Worm (Caenorhabditis elegans) whole organism, L4/young adult: ENCODE measurements around the gene Y43F8B.28.

ENCODE experiments used
- W03F9.2 ChIP-seq: fragments of 150-350 bp; optimal IDR thresholded peaks from 2 replicates; lab custom pipeline; 2014; ENCODE audit warnings: missing biosample characterization, missing genetic modification characterization
- dao-5 ChIP-seq: sonication (generic microtip); optimal IDR thresholded peaks from 2 replicates; lab custom pipeline; 2016; ENCODE audit warnings: missing genotype, missing genetic modification characterization, moderate library complexity, missing compliant biosample characterization
- him-1 ChIP-seq: sonication (generic microtip); optimal IDR thresholded peaks from 2 replicates; lab custom pipeline; 2016; ENCODE audit warnings: missing genotype, missing genetic modification reagents, missing genetic modification characterization, missing compliant biosample characterization

The Y43F8B.28 gene

ce11 chrV:19473842-19474514, 11.1 kb upstream of the Y43F8B.28 start, which contains the start of gene Y43F8B.10:
Y43F8B.10 (plus strand) TSS chrV:19474464.
- TF ChIP-seq W03F9.2 (tag; lab: Kevin White, UChicago) (no peak), him-1 (tag; lab: Kevin White, UChicago) (no peak), dao-5 (tag; lab: Kevin White, UChicago) (no peak)

ce11 chrV:19477302-19477701, 7.8 kb upstream of the Y43F8B.28 start:
- no peak for TF ChIP-seq W03F9.2 (tag; lab: Kevin White, UChicago)
- no peak for TF ChIP-seq him-1 (tag; lab: Kevin White, UChicago)
- TF ChIP-seq dao-5 (tag; lab: Kevin White, UChicago): no peak

ce11 chrV:19477852-19478251, 7.3 kb upstream of the Y43F8B.28 start, which contains the start of gene Y43F8B.9:
Y43F8B.9 (plus strand) TSS chrV:19478152.
- TF ChIP-seq him-1 (tag; lab: Kevin White, UChicago): no peak
- no peak for TF ChIP-seq dao-5 (tag; lab: Kevin White, UChicago)
- no peak for TF ChIP-seq W03F9.2 (tag; lab: Kevin White, UChicago)

ce11 chrV:19482535-19482934, 2.6 kb upstream of the Y43F8B.28 start, which contains the start of gene Y43F8B.22:
Y43F8B.22 (plus strand) TSS chrV:19482835.
- TF ChIP-seq W03F9.2 (tag; lab: Kevin White, UChicago) (no peak), him-1 (tag; lab: Kevin White, UChicago) (no peak), dao-5 (tag; lab: Kevin White, UChicago) (no peak)

ce11 chrV:19484507-19484906, 612 bp upstream of the Y43F8B.28 start, which contains the start of gene Y43F8B.17:
Y43F8B.17 (plus strand) TSS chrV:19484721.
- no peak for TF ChIP-seq him-1 (tag; lab: Kevin White, UChicago)
- no peak for TF ChIP-seq dao-5 (tag; lab: Kevin White, UChicago)
- TF ChIP-seq W03F9.2 (tag; lab: Kevin White, UChicago): no peak

- TF ChIP-seq him-1 (tag; lab: Kevin White, UChicago): no peak
- no peak for TF ChIP-seq dao-5 (tag; lab: Kevin White, UChicago)
- TF ChIP-seq W03F9.2 (tag; lab: Kevin White, UChicago): no peak
Measured at ce11 chrV:19485690-19486089, 571 bp downstream of the Y43F8B.28 start, which contains the start of gene Y43F8B.18. Y43F8B.18 (plus strand) TSS chrV:19485990.

- TF ChIP-seq W03F9.2 (tag; lab: Kevin White, UChicago) (no peak), him-1 (tag; lab: Kevin White, UChicago) (no peak), dao-5 (tag; lab: Kevin White, UChicago) (no peak)
Measured at ce11 chrV:19490461-19490860, 5.3 kb downstream of the Y43F8B.28 start, which contains the start of gene Y43F8B.7. Y43F8B.7 (plus strand) TSS chrV:19490761.

- TF ChIP-seq W03F9.2 (tag; lab: Kevin White, UChicago) (no peak), him-1 (tag; lab: Kevin White, UChicago) (no peak)
Measured at ce11 chrV:19491302-19491701, 6.2 kb downstream of the Y43F8B.28 start, which contains the start of gene Y43F8B.29. Y43F8B.29 (plus strand) TSS chrV:19491602.

- no peak for TF ChIP-seq him-1 (tag; lab: Kevin White, UChicago)
- no peak for TF ChIP-seq dao-5 (tag; lab: Kevin White, UChicago)
- no peak for TF ChIP-seq W03F9.2 (tag; lab: Kevin White, UChicago)
Measured at ce11 chrV:19495145-19495544, 10.0 kb downstream of the Y43F8B.28 start.

- TF ChIP-seq him-1 (tag; lab: Kevin White, UChicago) (no peak), W03F9.2 (tag; lab: Kevin White, UChicago) (no peak), dao-5 (tag; lab: Kevin White, UChicago) (no peak)
Measured at ce11 chrV:19495587-19495986, 10.5 kb downstream of the Y43F8B.28 start, which contains the start of gene scl-21. scl-21 (minus strand) TSS chrV:19495687.

ce11 chrV:19497087-19497486, 12.0 kb downstream of the Y43F8B.28 start:
- TF ChIP-seq him-1 (tag; lab: Kevin White, UChicago): no peak
- TF ChIP-seq W03F9.2 (tag; lab: Kevin White, UChicago): no peak
- no peak for TF ChIP-seq dao-5 (tag; lab: Kevin White, UChicago)

ce11 chrV:19501389-19501788, 16.3 kb downstream of the Y43F8B.28 start:
- TF ChIP-seq dao-5 (tag; lab: Kevin White, UChicago): no peak
- no peak for TF ChIP-seq him-1 (tag; lab: Kevin White, UChicago)
- TF ChIP-seq W03F9.2 (tag; lab: Kevin White, UChicago): no peak

ce11 chrV:19502579-19503151, 17.5 kb downstream of the Y43F8B.28 start, which contains the start of gene Y43F8B.3:
Y43F8B.3 (plus strand) TSS chrV:19503101.
- TF ChIP-seq him-1 (tag; lab: Kevin White, UChicago) (no peak), W03F9.2 (tag; lab: Kevin White, UChicago) (no peak), dao-5 (tag; lab: Kevin White, UChicago) (no peak)
